Fruit fly (Drosophila melanogaster) whole organism, embryonic: ENCODE results near the gene CG18675.

Experiments used
- ATbp ChIP-seq: fragments of 200-800 bp; sonication (Bioruptor generic); optimal IDR thresholded peaks from 2 replicates; lab custom pipeline; 2017; ENCODE audit warnings: missing biosample characterization, mild to moderate bottlenecking, missing genetic modification characterization, missing genetic modification reagents
- Antp ChIP-seq: fragments of 200-800 bp; sonication (Bioruptor generic); optimal IDR thresholded peaks from 3 replicates; lab custom pipeline; 2016; ENCODE audit warnings: missing biosample characterization, missing genetic modification characterization
- Atf-2 ChIP-seq: fragments of 200-800 bp; sonication (Bioruptor generic); optimal IDR thresholded peaks from 2 replicates; lab custom pipeline; 2016; ENCODE audit warnings: missing biosample characterization, missing genetic modification characterization
- BtbVII ChIP-seq: fragments of 200-800 bp; sonication (Bioruptor generic); optimal IDR thresholded peaks from 3 replicates; lab custom pipeline; 2017; ENCODE audit warnings: missing biosample characterization, mild to moderate bottlenecking, missing genetic modification characterization
- CG10462 ChIP-seq: fragments of 200-800 bp; sonication (Bioruptor generic); optimal IDR thresholded peaks from 2 replicates; lab custom pipeline; 2016; ENCODE audit warnings: missing biosample characterization, missing genetic modification characterization
- CG11398 ChIP-seq: fragments of 200-800 bp; sonication (Bioruptor generic); optimal IDR thresholded peaks from 2 replicates; lab custom pipeline; 2016; ENCODE audit warnings: missing biosample characterization, missing genetic modification characterization
- CG17912 ChIP-seq: fragments of 200-800 bp; sonication (Bioruptor generic); optimal IDR thresholded peaks from 2 replicates; lab custom pipeline; 2018; ENCODE audit warnings: missing biosample characterization, mild to moderate bottlenecking, missing genetic modification characterization
- CG2116 ChIP-seq: fragments of 200-800 bp; sonication (Bioruptor generic); optimal IDR thresholded peaks from 3 replicates; lab custom pipeline; 2018; ENCODE audit warnings: missing biosample characterization, mild to moderate bottlenecking, missing genetic modification characterization
- CG2889 ChIP-seq: fragments of 200-800 bp; sonication (Bioruptor generic); IDR thresholded peaks from 3 replicates; pipeline ENCODE4 v1.3.6; 2022; ENCODE audit warnings: missing biosample characterization, missing genetic modification characterization
- CG30403 ChIP-seq: fragments of 200-800 bp; sonication (Bioruptor generic); optimal IDR thresholded peaks from 3 replicates; lab custom pipeline; 2016; ENCODE audit warnings: missing biosample characterization, missing genetic modification characterization
- CG33213 ChIP-seq: fragments of 200-800 bp; sonication (Bioruptor generic); optimal IDR thresholded peaks from 3 replicates; lab custom pipeline; 2016; ENCODE audit warnings: missing biosample characterization, missing genetic modification characterization
- CG33557 ChIP-seq: fragments of 200-800 bp; sonication (Bioruptor generic); optimal IDR thresholded peaks from 2 replicates; lab custom pipeline; 2019; ENCODE audit warnings: missing biosample characterization, mild to moderate bottlenecking, missing genetic modification characterization, moderate library complexity
- CG34224 ChIP-seq: fragments of 200-800 bp; sonication (Bioruptor generic); IDR thresholded peaks from 3 replicates; pipeline ENCODE4 v1.3.6; 2022; ENCODE audit warnings: missing biosample characterization, missing genetic modification characterization; ENCODE audit not compliant: partially characterized antibody
- CG4820 ChIP-seq: fragments of 200-800 bp; sonication (Bioruptor generic); optimal IDR thresholded peaks from 3 replicates; lab custom pipeline; 2016; ENCODE audit warnings: missing biosample characterization, missing genetic modification characterization
- CG6791 ChIP-seq: fragments of 200-800 bp; sonication (Bioruptor generic); IDR thresholded peaks from 3 replicates; pipeline ENCODE4 v1.3.6; 2022; ENCODE audit warnings: missing biosample characterization, missing genetic modification characterization; ENCODE audit not compliant: partially characterized antibody
- CG6854 ChIP-seq: fragments of 200-800 bp; sonication (Bioruptor generic); optimal IDR thresholded peaks from 3 replicates; lab custom pipeline; 2017; ENCODE audit warnings: missing biosample characterization, mild to moderate bottlenecking, missing genetic modification characterization
- CG8944 ChIP-seq: fragments of 200-800 bp; sonication (Bioruptor generic); optimal IDR thresholded peaks from 3 replicates; lab custom pipeline; 2016; ENCODE audit warnings: missing biosample characterization, missing genetic modification characterization
- CG9609 ChIP-seq: fragments of 200-800 bp; sonication (Bioruptor generic); optimal IDR thresholded peaks from 3 replicates; lab custom pipeline; 2016; ENCODE audit warnings: missing biosample characterization, missing genetic modification characterization
- CG9817 ChIP-seq: fragments of 200-800 bp; sonication (Bioruptor generic); optimal IDR thresholded peaks from 2 replicates; lab custom pipeline; 2018; ENCODE audit warnings: missing biosample characterization, mild to moderate bottlenecking, missing genetic modification characterization, moderate library complexity
- CG9876 ChIP-seq: fragments of 200-800 bp; sonication (Bioruptor generic); optimal IDR thresholded peaks from 2 replicates; lab custom pipeline; 2016; ENCODE audit warnings: missing biosample characterization, missing genetic modification characterization
- Dref ChIP-seq: fragments of 200-800 bp; sonication (Bioruptor generic); IDR thresholded peaks from 2 replicates; pipeline ENCODE4 v1.3.6; 2022; ENCODE audit warnings: missing biosample characterization, missing genetic modification characterization
- Fer1 ChIP-seq: fragments of 200-800 bp; sonication (Bioruptor generic); optimal IDR thresholded peaks from 2 replicates; lab custom pipeline; 2017; ENCODE audit warnings: missing biosample characterization, mild to moderate bottlenecking, missing genetic modification characterization
- Fer3 ChIP-seq: fragments of 200-800 bp; sonication (Bioruptor generic); optimal IDR thresholded peaks from 2 replicates; lab custom pipeline; 2018; ENCODE audit warnings: missing biosample characterization, mild to moderate bottlenecking, missing genetic modification characterization, moderate library complexity
- GATAe ChIP-seq: fragments of 200-800 bp; sonication (Bioruptor generic); conservative IDR thresholded peaks from 2 replicates; pipeline ENCODE4 v1.3.6; 2022; ENCODE audit warnings: missing biosample characterization, missing genetic modification characterization
- NC2α ChIP-seq: fragments of 200-800 bp; sonication (Bioruptor generic); optimal IDR thresholded peaks from 2 replicates; lab custom pipeline; 2016; ENCODE audit warnings: missing biosample characterization, missing genetic modification characterization
- Pdp1 ChIP-seq, 2 experiments: fragments of 200-800 bp; sonication (Bioruptor generic); optimal IDR thresholded peaks; 3 replicates each; lab custom pipeline; 2016; ENCODE audit warnings: missing biosample characterization in 2 of 2, missing genetic modification characterization in 2 of 2, mild to moderate bottlenecking in 1 of 2, moderate library complexity in 1 of 2
- TFAM ChIP-seq: fragments of 200-800 bp; sonication (Bioruptor generic); optimal IDR thresholded peaks from 2 replicates; lab custom pipeline; 2017; ENCODE audit warnings: missing biosample characterization, missing genetic modification characterization, inconsistent platforms
- Taf1 ChIP-seq: fragments of 200-800 bp; sonication (Bioruptor generic); IDR thresholded peaks from 2 replicates; pipeline ENCODE4 v1.3.6; 2022; ENCODE audit warnings: missing biosample characterization, missing genetic modification characterization
- bbx ChIP-seq: fragments of 200-800 bp; sonication (Bioruptor generic); IDR thresholded peaks from 2 replicates; pipeline ENCODE4 v1.3.6; 2022; ENCODE audit warnings: missing biosample characterization, missing genetic modification characterization; ENCODE audit not compliant: partially characterized antibody
- bowl ChIP-seq: fragments of 200-800 bp; sonication (Bioruptor generic); IDR thresholded peaks from 2 replicates; pipeline ENCODE4 v1.3.6; 2022; ENCODE audit warnings: missing biosample characterization, missing genetic modification characterization
- cas ChIP-seq: fragments of 200-800 bp; sonication (Bioruptor generic); IDR thresholded peaks from 2 replicates; pipeline ENCODE4 v1.3.6; 2022; ENCODE audit warnings: missing biosample characterization, missing genetic modification characterization
- chm ChIP-seq: fragments of 200-800 bp; sonication (Bioruptor generic); IDR thresholded peaks from 2 replicates; pipeline ENCODE4 v1.3.6; 2022; ENCODE audit warnings: missing biosample characterization, missing genetic modification characterization
- chn ChIP-seq: fragments of 200-800 bp; sonication (Bioruptor generic); optimal IDR thresholded peaks from 2 replicates; lab custom pipeline; 2016; ENCODE audit warnings: missing biosample characterization, missing genetic modification characterization
- dpn ChIP-seq, 2 experiments: fragments of 200-800 bp; sonication (Bioruptor generic); optimal IDR thresholded peaks; 3 replicates each; lab custom pipeline; 2016; ENCODE audit warnings: missing biosample characterization in 2 of 2, missing genetic modification characterization in 2 of 2
- ems ChIP-seq: fragments of 200-800 bp; sonication (Bioruptor generic); optimal IDR thresholded peaks from 3 replicates; lab custom pipeline; 2016; ENCODE audit warnings: missing biosample characterization, missing genetic modification characterization
- ewg ChIP-seq: fragments of 200-800 bp; sonication (Bioruptor generic); optimal IDR thresholded peaks from 3 replicates; lab custom pipeline; 2017; ENCODE audit warnings: mild to moderate bottlenecking, missing biosample characterization, missing genetic modification reagents, missing genetic modification characterization
- exex ChIP-seq: fragments of 200-800 bp; sonication (Bioruptor generic); optimal IDR thresholded peaks from 4 replicates; lab custom pipeline; 2018; ENCODE audit warnings: missing biosample characterization, mild to moderate bottlenecking, missing genetic modification characterization, moderate library complexity
- gem ChIP-seq: fragments of 200-800 bp; sonication (Bioruptor generic); optimal IDR thresholded peaks from 2 replicates; lab custom pipeline; 2019; ENCODE audit warnings: missing biosample characterization, mild to moderate bottlenecking, missing genetic modification characterization, moderate library complexity
- gsb ChIP-seq: fragments of 200-800 bp; sonication (Bioruptor generic); IDR thresholded peaks from 2 replicates; pipeline ENCODE4 v1.3.6; 2022; ENCODE audit warnings: missing biosample characterization, missing genetic modification characterization
- jigr1 ChIP-seq: fragments of 200-800 bp; sonication (Bioruptor generic); IDR thresholded peaks from 3 replicates; pipeline ENCODE4 v1.3.6; 2022; ENCODE audit warnings: missing biosample characterization, missing genetic modification characterization
- jumu ChIP-seq: fragments of 200-800 bp; sonication (Bioruptor generic); optimal IDR thresholded peaks from 3 replicates; lab custom pipeline; 2016; ENCODE audit warnings: missing biosample characterization, missing genetic modification characterization
- mld ChIP-seq: fragments of 200-800 bp; sonication (Bioruptor generic); IDR thresholded peaks from 3 replicates; pipeline ENCODE4 v1.3.6; 2022; ENCODE audit warnings: missing biosample characterization, missing genetic modification characterization; ENCODE audit not compliant: partially characterized antibody
- nau ChIP-seq: fragments of 200-800 bp; sonication (Bioruptor generic); optimal IDR thresholded peaks from 3 replicates; lab custom pipeline; 2017; ENCODE audit warnings: missing biosample characterization, mild to moderate bottlenecking, missing genetic modification characterization, missing genetic modification reagents
- nerfin-1 ChIP-seq: fragments of 200-800 bp; sonication (Bioruptor generic); optimal IDR thresholded peaks from 3 replicates; lab custom pipeline; 2019; ENCODE audit warnings: missing biosample characterization, mild to moderate bottlenecking, missing genetic modification characterization, moderate library complexity
- nom ChIP-seq: fragments of 200-800 bp; sonication (Bioruptor generic); optimal IDR thresholded peaks from 2 replicates; lab custom pipeline; 2017; ENCODE audit warnings: missing biosample characterization, missing genetic modification characterization, mild to moderate bottlenecking, moderate library complexity, missing genetic modification reagents
- odd ChIP-seq: fragments of 200-800 bp; sonication (Bioruptor generic); optimal IDR thresholded peaks from 2 replicates; lab custom pipeline; 2017; ENCODE audit warnings: missing biosample characterization, mild to moderate bottlenecking, missing genetic modification characterization
- peb ChIP-seq: fragments of 200-800 bp; sonication (Bioruptor generic); IDR thresholded peaks from 2 replicates; pipeline ENCODE4 v1.3.6; 2022; ENCODE audit warnings: missing biosample characterization, missing genetic modification characterization
- slp2 ChIP-seq: fragments of 200-800 bp; sonication (Bioruptor generic); optimal IDR thresholded peaks from 2 replicates; lab custom pipeline; 2016; ENCODE audit warnings: missing biosample characterization, missing genetic modification characterization
- sna ChIP-seq: fragments of 200-800 bp; sonication (Bioruptor generic); IDR thresholded peaks from 2 replicates; pipeline ENCODE4 v1.3.6; 2022; ENCODE audit warnings: missing biosample characterization, missing genetic modification characterization; ENCODE audit not compliant: partially characterized antibody
- so ChIP-seq: fragments of 200-800 bp; sonication (Bioruptor generic); IDR thresholded peaks from 3 replicates; pipeline ENCODE4 v1.3.6; 2022; ENCODE audit warnings: missing biosample characterization, missing genetic modification characterization
- tap ChIP-seq: fragments of 200-800 bp; optimal IDR thresholded peaks from 3 replicates; lab custom pipeline; 2019; ENCODE audit warnings: missing biosample characterization, mild to moderate bottlenecking, missing genetic modification characterization, moderate library complexity

Gene CG18675

dm6 chr3L:4186659-4187058 is 13.0 kb downstream of the CG18675 start, which contains the start of gene VhaM9.7-c (continued):
- TF ChIP-seq exex (tag; lab: Kevin White, UChicago): no peak
- TF ChIP-seq gem (tag; lab: Kevin White, UChicago): no peak
- 0 out of 2 replicates have a peak, but pooled peaks have one; percentile 17 for TF ChIP-seq bbx (GFP tag; lab: Robert Waterston, UW)
- no peak for TF ChIP-seq jumu (GFP tag; lab: Kevin White, UChicago)
- peak; percentile 7 for TF ChIP-seq ewg (GFP tag; lab: Kevin White, UChicago)
- TF ChIP-seq Atf-2 (GFP tag; lab: Kevin White, UChicago): no peak
- TF ChIP-seq BtbVII: no peak
- TF ChIP-seq CG34224 (GFP tag; lab: Robert Waterston, UW): peak; percentile 15; the same call in 1 of the 3 replicates
- peak; percentile 37 for TF ChIP-seq nerfin-1
- TF ChIP-seq ems: peak; percentile 10
- TF ChIP-seq peb: no peak
- TF ChIP-seq CG11398: no peak
- no peak for TF ChIP-seq ATbp (GFP tag; lab: Kevin White, UChicago)
- TF ChIP-seq odd (GFP tag; lab: Kevin White, UChicago): no peak
- TF ChIP-seq CG33213: peak; percentile 47
- no peak for TF ChIP-seq CG6854 (GFP tag; lab: Kevin White, UChicago)
- TF ChIP-seq Fer1 (GFP tag; lab: Kevin White, UChicago): peak; percentile 11
- TF ChIP-seq slp2 (GFP tag; lab: Kevin White, UChicago): no peak
- TF ChIP-seq CG9817 (tag; lab: Kevin White, UChicago): peak; percentile 13
- no peak for TF ChIP-seq CG33557 (GFP tag; lab: Kevin White, UChicago)
- TF ChIP-seq CG9609 (GFP tag; lab: Kevin White, UChicago): peak; percentile 53
- no peak for TF ChIP-seq nau
- TF ChIP-seq Taf1 (GFP tag; lab: Robert Waterston, UW): no peak
- no peak for TF ChIP-seq gsb (GFP tag; lab: Robert Waterston, UW)
- TF ChIP-seq tap (tag; lab: Kevin White, UChicago): no peak
- TF ChIP-seq TFAM (GFP tag; lab: Kevin White, UChicago): no peak
- TF ChIP-seq CG17912: peak; percentile 11
- TF ChIP-seq nom (GFP tag; lab: Kevin White, UChicago): no peak
- no peak for TF ChIP-seq jigr1 (GFP tag; lab: Robert Waterston, UW)
- TF ChIP-seq Pdp1 (GFP tag; optimal IDR thresholded peaks at IDR 0.05; lab: Kevin White, UChicago): peak; percentile 29 to 50
- TF ChIP-seq Dref (GFP tag; lab: Robert Waterston, UW): no peak
- peak; percentile 22 for TF ChIP-seq Fer3
- TF ChIP-seq CG2889 (GFP tag; lab: Robert Waterston, UW): no peak
- no peak for TF ChIP-seq CG10462 (GFP tag; lab: Kevin White, UChicago)
- TF ChIP-seq CG6791: no peak
- TF ChIP-seq chm (GFP tag; lab: Robert Waterston, UW): no peak
- TF ChIP-seq CG8944 (GFP tag; lab: Kevin White, UChicago): no peak
- TF ChIP-seq so: no peak
- no peak for TF ChIP-seq mld (GFP tag; lab: Robert Waterston, UW)
- TF ChIP-seq chn: no peak
- TF ChIP-seq sna (GFP tag; lab: Robert Waterston, UW): no peak
- TF ChIP-seq cas (GFP tag; lab: Robert Waterston, UW): no peak
- no peak for TF ChIP-seq CG2116 (GFP tag; lab: Kevin White, UChicago)
- no peak for TF ChIP-seq CG4820 (GFP tag; lab: Kevin White, UChicago)
- peak; percentile 47 for TF ChIP-seq CG30403 (GFP tag; lab: Kevin White, UChicago)
- TF ChIP-seq GATAe (GFP tag; lab: Robert Waterston, UW): no peak
- TF ChIP-seq CG9876 (GFP tag; lab: Kevin White, UChicago): no peak
- TF ChIP-seq Antp (GFP tag; lab: Kevin White, UChicago): peak; percentile 33
- TF ChIP-seq dpn (GFP tag; optimal IDR thresholded peaks at IDR 0.05; lab: Kevin White, UChicago): peak; percentile 48 to 50
- no peak for TF ChIP-seq NC2α (GFP tag; lab: Kevin White, UChicago)
- no peak for TF ChIP-seq bowl
